Worm (Caenorhabditis elegans) whole organism, L1 larva: Measurements from ENCODE around the gene T04C12.33.

Experiments
- C16A3.4 ChIP-seq: fragments of 150-350 bp; optimal IDR thresholded peaks from 2 replicates; lab custom pipeline; 2014; ENCODE audit warnings: missing biosample characterization, missing genetic modification characterization
- F16B12.6 ChIP-seq: fragments of 150-350 bp; optimal IDR thresholded peaks from 2 replicates; lab custom pipeline; 2014; ENCODE audit warnings: missing biosample characterization, missing genetic modification characterization
- alr-1 ChIP-seq: fragments of 200-800 bp; sonication (Bioruptor generic); optimal IDR thresholded peaks from 2 replicates; lab custom pipeline; 2018; ENCODE audit warnings: borderline replicate concordance, mild to moderate bottlenecking, missing genetic modification characterization, missing compliant biosample characterization
- ama-1 ChIP-seq: fragments of 150-350 bp; optimal IDR thresholded peaks from 2 replicates; lab custom pipeline; 2014
- blmp-1 ChIP-seq: fragments of 150-350 bp; optimal IDR thresholded peaks from 2 replicates; lab custom pipeline; 2014; ENCODE audit warnings: missing biosample characterization, missing genetic modification characterization
- ceh-82 ChIP-seq, 3 experiments: fragments of 150-350 bp in 1 of 3; sonication (generic microtip) in 2 of 3; optimal IDR thresholded peaks; 2 replicates each; lab custom pipeline; 2014 to 2017; ENCODE audit warnings: missing biosample characterization in 3 of 3, missing genetic modification characterization in 3 of 3
- ceh-88 ChIP-seq: fragments of 200-800 bp; sonication (Bioruptor generic); IDR thresholded peaks from 2 replicates; pipeline ENCODE4 v1.3.6; 2022; ENCODE audit warnings: missing genetic modification characterization, missing compliant biosample characterization
- dpl-1 ChIP-seq, 3 experiments: fragments of 150-350 bp in 2 of 3; sonication (generic microtip) in 1 of 3; optimal IDR thresholded peaks; 2 replicates each; lab custom pipeline; 2014 to 2017; ENCODE audit warnings: missing biosample characterization in 3 of 3, missing genetic modification characterization in 3 of 3, missing genetic modification reagents in 3 of 3
- dsc-1 ChIP-seq: sonication (generic microtip); optimal IDR thresholded peaks from 2 replicates; lab custom pipeline; 2016; ENCODE audit warnings: mild to moderate bottlenecking, missing genetic modification characterization, missing compliant biosample characterization
- efl-1 ChIP-seq, 4 experiments: fragments of 150-350 bp; optimal IDR thresholded peaks in 3 of 4; peaks in 1 of 4; 1 replicate in 1 of 4; 2 replicates in 3 of 4; lab custom pipeline; 2014; ENCODE audit warnings: missing biosample characterization in 2 of 4, missing genetic modification characterization in 2 of 4, missing genetic modification reagents in 2 of 4
- efl-3 ChIP-seq: fragments of 200-800 bp; sonication (Bioruptor generic); optimal IDR thresholded peaks from 2 replicates; lab custom pipeline; 2018; ENCODE audit warnings: mild to moderate bottlenecking, missing genetic modification characterization, missing compliant biosample characterization
- egl-13 ChIP-seq: sonication (generic microtip); optimal IDR thresholded peaks from 2 replicates; lab custom pipeline; 2016; ENCODE audit warnings: missing genotype, missing genetic modification reagents, missing genetic modification characterization, missing compliant biosample characterization
- elt-2 ChIP-seq: sonication (generic microtip); optimal IDR thresholded peaks from 2 replicates; lab custom pipeline; 2016; ENCODE audit warnings: missing genetic modification characterization, mild to moderate bottlenecking, inconsistent platforms, missing compliant biosample characterization, missing genetic modification reagents
- elt-3 ChIP-seq, 6 experiments: fragments of 150-350 bp in 1 of 6; sonication (generic microtip); optimal IDR thresholded peaks; 2 replicates each; lab custom pipeline; 2017 to 2018; ENCODE audit warnings: missing biosample characterization in 6 of 6, missing genetic modification characterization in 6 of 6, inconsistent platforms in 1 of 6
- fkh-10 ChIP-seq: sonication (generic microtip); optimal IDR thresholded peaks from 2 replicates; lab custom pipeline; 2017; ENCODE audit warnings: missing biosample characterization, missing genetic modification reagents, missing genetic modification characterization
- fkh-4 ChIP-seq: sonication (generic microtip); optimal IDR thresholded peaks from 2 replicates; lab custom pipeline; 2016; ENCODE audit warnings: missing compliant biosample characterization, missing genetic modification characterization, borderline replicate concordance
- fkh-8 ChIP-seq: sonication (generic microtip); optimal IDR thresholded peaks from 2 replicates; lab custom pipeline; 2016; ENCODE audit warnings: mild to moderate bottlenecking, missing genetic modification characterization, missing compliant biosample characterization
- fos-1 ChIP-seq: fragments of 150-350 bp; optimal IDR thresholded peaks from 2 replicates; lab custom pipeline; 2014; ENCODE audit warnings: missing biosample characterization, missing genetic modification characterization
- hpl-2 ChIP-seq: fragments of 150-350 bp; optimal IDR thresholded peaks from 2 replicates; lab custom pipeline; 2014; ENCODE audit warnings: missing biosample characterization, missing genetic modification reagents, missing genetic modification characterization
- irx-1 ChIP-seq: sonication (generic microtip); optimal IDR thresholded peaks from 2 replicates; lab custom pipeline; 2016; ENCODE audit warnings: missing genetic modification characterization, missing compliant biosample characterization
- isw-1 ChIP-seq: fragments of 200-800 bp; sonication (Bioruptor generic); IDR thresholded peaks from 2 replicates; pipeline ENCODE4 v1.3.6; 2022; ENCODE audit warnings: missing genetic modification characterization, missing compliant biosample characterization
- jun-1 ChIP-seq: fragments of 150-350 bp; optimal IDR thresholded peaks from 2 replicates; lab custom pipeline; 2014; ENCODE audit warnings: missing biosample characterization, missing genetic modification reagents, missing genetic modification characterization
- lin-13 ChIP-seq: fragments of 150-350 bp; optimal IDR thresholded peaks from 2 replicates; lab custom pipeline; 2014; ENCODE audit warnings: missing biosample characterization, missing genetic modification reagents, missing genetic modification characterization
- lin-14 ChIP-seq: fragments of 200-800 bp; sonication (Bioruptor generic); optimal IDR thresholded peaks from 2 replicates; lab custom pipeline; 2018; ENCODE audit warnings: mild to moderate bottlenecking, missing genetic modification characterization, moderate library complexity, missing compliant biosample characterization
- lin-15B ChIP-seq: fragments of 150-350 bp; sonication (generic microtip); optimal IDR thresholded peaks from 3 replicates; lab custom pipeline; 2014; ENCODE audit warnings: missing biosample characterization, missing genetic modification characterization
- lin-35 ChIP-seq, 2 experiments: fragments of 150-350 bp; optimal IDR thresholded peaks; 2 replicates each; lab custom pipeline; 2014; ENCODE audit warnings: missing biosample characterization in 2 of 2, missing genetic modification characterization in 2 of 2, missing genetic modification reagents in 2 of 2
- lir-3 ChIP-seq: sonication (generic microtip); optimal IDR thresholded peaks from 2 replicates; lab custom pipeline; 2016; ENCODE audit warnings: mild to moderate bottlenecking, missing genetic modification characterization, moderate library complexity, missing compliant biosample characterization; ENCODE audit not compliant: poor library complexity
- lsy-2 ChIP-seq, 2 experiments: fragments of 150-350 bp; optimal IDR thresholded peaks; 2 replicates each; lab custom pipeline; 2014; ENCODE audit warnings: missing biosample characterization in 2 of 2, missing genetic modification characterization in 2 of 2
- mdl-1 ChIP-seq, 2 experiments: fragments of 150-350 bp; optimal IDR thresholded peaks; 2 replicates each; lab custom pipeline; 2014 to 2017; ENCODE audit warnings: missing biosample characterization in 2 of 2, missing genetic modification characterization in 2 of 2, inconsistent platforms in 1 of 2
- mep-1 ChIP-seq: fragments of 150-350 bp; optimal IDR thresholded peaks from 2 replicates; lab custom pipeline; 2014; ENCODE audit warnings: missing biosample characterization, missing genetic modification characterization
- nhr-19 ChIP-seq: fragments of 200-800 bp; sonication (Bioruptor generic); conservative IDR thresholded peaks from 2 replicates; pipeline ENCODE4 v1.3.6; 2022; ENCODE audit warnings: missing genetic modification characterization, missing compliant biosample characterization
- nhr-20 ChIP-seq: sonication (generic microtip); optimal IDR thresholded peaks from 2 replicates; lab custom pipeline; 2016; ENCODE audit warnings: mild to moderate bottlenecking, missing genetic modification characterization, missing compliant biosample characterization
- nhr-237 ChIP-seq: fragments of 150-350 bp; optimal IDR thresholded peaks from 2 replicates; lab custom pipeline; 2014; ENCODE audit warnings: missing biosample characterization, missing genetic modification characterization
- nhr-47 ChIP-seq: sonication (generic microtip); optimal IDR thresholded peaks from 2 replicates; lab custom pipeline; 2016; ENCODE audit warnings: mild to moderate bottlenecking, missing genetic modification characterization, moderate library complexity, missing compliant biosample characterization
- nhr-71 ChIP-seq: sonication (generic microtip); optimal IDR thresholded peaks from 2 replicates; lab custom pipeline; 2016; ENCODE audit warnings: mild to moderate bottlenecking, missing genetic modification characterization, moderate library complexity, missing compliant biosample characterization
- nhr-77 ChIP-seq: fragments of 150-350 bp; optimal IDR thresholded peaks from 2 replicates; lab custom pipeline; 2014; ENCODE audit warnings: missing biosample characterization, missing genetic modification characterization
- nhr-84 ChIP-seq: sonication (generic microtip); optimal IDR thresholded peaks from 2 replicates; lab custom pipeline; 2017; ENCODE audit warnings: missing biosample characterization, missing genetic modification characterization
- nhr-85 ChIP-seq: sonication (generic microtip); peaks from one replicate; lab custom pipeline; 2016; ENCODE audit warnings: missing genetic modification characterization, inconsistent platforms, missing compliant biosample characterization
- nhr-90 ChIP-seq: sonication (generic microtip); optimal IDR thresholded peaks from 2 replicates; lab custom pipeline; 2016; ENCODE audit warnings: mild to moderate bottlenecking, missing genetic modification characterization, missing compliant biosample characterization; ENCODE audit not compliant: poor library complexity
- pax-3 ChIP-seq: fragments of 200-800 bp; sonication (Bioruptor generic); optimal IDR thresholded peaks from 2 replicates; lab custom pipeline; 2018; ENCODE audit warnings: mild to moderate bottlenecking, missing genetic modification characterization, moderate library complexity, missing compliant biosample characterization
- rnt-1 ChIP-seq: sonication (generic microtip); optimal IDR thresholded peaks from 2 replicates; lab custom pipeline; 2016; ENCODE audit warnings: mild to moderate bottlenecking, missing genetic modification characterization, moderate library complexity, missing compliant biosample characterization
- skn-1 ChIP-seq: fragments of 150-350 bp; optimal IDR thresholded peaks from 2 replicates; lab custom pipeline; 2014; ENCODE audit warnings: missing biosample characterization, missing genetic modification characterization
- snu-23 ChIP-seq: sonication (generic microtip); optimal IDR thresholded peaks from 2 replicates; lab custom pipeline; 2016; ENCODE audit warnings: missing genetic modification characterization, missing compliant biosample characterization
- sox-4 ChIP-seq: sonication (generic microtip); optimal IDR thresholded peaks from 2 replicates; lab custom pipeline; 2016; ENCODE audit warnings: missing genetic modification characterization, missing compliant biosample characterization
- swsn-7 ChIP-seq: sonication (generic microtip); optimal IDR thresholded peaks from 2 replicates; lab custom pipeline; 2016; ENCODE audit warnings: missing genetic modification characterization, missing compliant biosample characterization
- tbx-2 ChIP-seq: sonication (generic microtip); optimal IDR thresholded peaks from 2 replicates; lab custom pipeline; 2016; ENCODE audit warnings: missing genetic modification characterization, missing compliant biosample characterization
- unc-130 ChIP-seq: fragments of 150-350 bp; optimal IDR thresholded peaks from 2 replicates; lab custom pipeline; 2017; ENCODE audit warnings: missing biosample characterization, missing genetic modification characterization, inconsistent platforms
- unc-62 ChIP-seq: fragments of 150-350 bp; optimal IDR thresholded peaks from 2 replicates; lab custom pipeline; 2014; ENCODE audit warnings: missing biosample characterization, missing genetic modification reagents, missing genetic modification characterization
- unc-86 ChIP-seq: sonication (generic microtip); optimal IDR thresholded peaks from 2 replicates; lab custom pipeline; 2016; ENCODE audit warnings: missing genetic modification characterization, missing compliant biosample characterization
- xbp-1 ChIP-seq: sonication (generic microtip); optimal IDR thresholded peaks from 2 replicates; lab custom pipeline; 2016; ENCODE audit warnings: missing genetic modification characterization, missing compliant biosample characterization
- ztf-4 ChIP-seq: fragments of 150-350 bp; optimal IDR thresholded peaks from 2 replicates; lab custom pipeline; 2014; ENCODE audit warnings: missing biosample characterization, missing genetic modification characterization

The T04C12.33 gene

ce11 chrV:11078104-11078724 is 26.2 kb downstream of the T04C12.33 start, which contains the start of gene act-2:
Gene act-2, minus strand, starts transcription at chrV:11078154.
- TF ChIP-seq snu-23 (peak; percentile 92), pax-3 (peak; percentile 7), lin-14 (peak; percentile 94), elt-2 (tag; lab: Kevin White, UChicago) (peak; percentile 75), nhr-85 (peak; percentile 87), elt-3 (tag; optimal IDR thresholded peaks at IDR 0.05; lab: Kevin White, UChicago) (peak in 4 of 6 experiments; percentile 53 to 94 (median 74)), ama-1 (lab: Kevin White, UChicago) (no peak), fkh-4 (tag; lab: Kevin White, UChicago) (no peak), efl-1 (optimal IDR thresholded peaks at IDR 0.05; lab: Kevin White, UChicago) (peak; percentile 84 to 87), efl-1 (GFP tag; optimal IDR thresholded peaks at IDR 0.05 in 1 of 2; lab: Kevin White, UChicago) (peak; percentile 85 to 98), efl-3 (GFP tag; lab: Kevin White, UChicago) (no peak), swsn-7 (tag; lab: Kevin White, UChicago) (peak; percentile 75), dpl-1 (GFP tag; optimal IDR thresholded peaks at IDR 0.05; lab: Kevin White, UChicago) (peak; percentile 89 to 93 (median 93)), C16A3.4 (tag; lab: Kevin White, UChicago) (peak; percentile 66), alr-1 (tag; lab: Kevin White, UChicago) (no peak), irx-1 (no peak), tbx-2 (tag; lab: Kevin White, UChicago) (peak; percentile 60), nhr-20 (tag; lab: Kevin White, UChicago) (peak; percentile 86), lir-3 (peak; percentile 32), egl-13 (tag; lab: Kevin White, UChicago) (no peak), lin-13 (peak; percentile 77), blmp-1 (peak; percentile 28), rnt-1 (tag; lab: Kevin White, UChicago) (peak; percentile 18), sox-4 (no peak), F16B12.6 (tag; lab: Kevin White, UChicago) (peak; percentile 13), fkh-8 (tag; lab: Kevin White, UChicago) (peak; percentile 87), ceh-82 (tag; optimal IDR thresholded peaks at IDR 0.05; lab: Kevin White, UChicago) (peak; percentile 7 to 82 (median 24)), isw-1 (GFP tag; lab: Robert Waterston, UW) (peak; percentile 51), nhr-47 (tag; lab: Kevin White, UChicago) (peak; percentile 73), hpl-2 (GFP tag; lab: Kevin White, UChicago) (no peak), nhr-90 (tag; lab: Kevin White, UChicago) (peak; percentile 62), mep-1 (tag; lab: Kevin White, UChicago) (peak; percentile 75), nhr-77 (tag; lab: Kevin White, UChicago) (peak; percentile 47), mdl-1 (tag; optimal IDR thresholded peaks at IDR 0.05; lab: Kevin White, UChicago) (peak in 1 of 2 experiments; percentile 64), nhr-237 (tag; lab: Kevin White, UChicago) (peak; percentile 33), fkh-10 (peak; percentile 47), nhr-84 (tag; lab: Kevin White, UChicago) (no peak), nhr-71 (tag; lab: Kevin White, UChicago) (peak; percentile 85), unc-62 (no peak), lin-35 (GFP tag; optimal IDR thresholded peaks at IDR 0.05; lab: Kevin White, UChicago) (peak; percentile 91 to 92), ztf-4 (peak; percentile 31), unc-130 (no peak), fos-1 (peak; percentile 90), xbp-1 (tag; lab: Kevin White, UChicago) (peak; percentile 69), skn-1 (tag; lab: Kevin White, UChicago) (peak; percentile 63), unc-86 (tag; lab: Kevin White, UChicago) (peak; percentile 68), dsc-1 (tag; lab: Kevin White, UChicago) (no peak), nhr-19 (GFP tag; lab: Robert Waterston, UW) (peak; percentile 61), lsy-2 (tag; optimal IDR thresholded peaks at IDR 0.05; lab: Kevin White, UChicago) (peak; percentile 61 to 74), jun-1 (tag; lab: Kevin White, UChicago) (peak; percentile 85), lin-15B (tag; lab: Kevin White, UChicago) (peak; percentile 65), ceh-88 (GFP tag; lab: Robert Waterston, UW) (no peak; the same call in 1 of the 2 replicates)
